Worm (Caenorhabditis elegans) whole organism, L4/young adult: Measurements from ENCODE around the gene gcy-31.

Experiments
- W03F9.2 ChIP-seq: fragments of 150-350 bp; optimal IDR thresholded peaks from 2 replicates; lab custom pipeline; 2014; ENCODE audit warnings: missing biosample characterization, missing genetic modification characterization
- dao-5 ChIP-seq: sonication (generic microtip); optimal IDR thresholded peaks from 2 replicates; lab custom pipeline; 2016; ENCODE audit warnings: missing genotype, missing genetic modification characterization, moderate library complexity, missing compliant biosample characterization
- him-1 ChIP-seq: sonication (generic microtip); optimal IDR thresholded peaks from 2 replicates; lab custom pipeline; 2016; ENCODE audit warnings: missing genotype, missing genetic modification reagents, missing genetic modification characterization, missing compliant biosample characterization

ce11 chrX:2461742-2462141, 34.4 kb upstream of the gcy-31 start:
- no peak for TF ChIP-seq W03F9.2 (tag; lab: Kevin White, UChicago)
- TF ChIP-seq him-1 (tag; lab: Kevin White, UChicago), result no peak
- no peak for TF ChIP-seq dao-5 (tag; lab: Kevin White, UChicago)
